Fruit fly (Drosophila melanogaster) whole organism: ENCODE results near the gene CG42795.

Source experiments
- CG8478 ChIP-seq: fragments of >200 bp; optimal IDR thresholded peaks from 2 replicates; lab custom pipeline; 2018; ENCODE audit warnings: inconsistent platforms
- Dll ChIP-seq: fragments of >200 bp; optimal IDR thresholded peaks from 2 replicates; lab custom pipeline; 2017
- EcR ChIP-seq, 2 experiments: fragments of >200 bp; optimal IDR thresholded peaks; 2 replicates each; lab custom pipeline; 2017; ENCODE audit warnings: missing biosample characterization in 2 of 2, missing genetic modification characterization in 2 of 2, missing genetic modification reagents in 2 of 2
- pan ChIP-seq: fragments of >200 bp; optimal IDR thresholded peaks from 2 replicates; lab custom pipeline; 2017
- psq ChIP-seq: fragments of >200 bp; optimal IDR thresholded peaks from 2 replicates; lab custom pipeline; 2017
- usp ChIP-seq: fragments of >200 bp; optimal IDR thresholded peaks from 2 replicates; lab custom pipeline; 2017; ENCODE audit warnings: missing biosample characterization, missing genetic modification characterization, mixed read lengths

Gene CG42795

dm6 chr3R:10225390-10225789, at the start of gene CG42795:
Gene CG42795, plus strand, starts transcription at chr3R:10225690.
- TF ChIP-seq CG8478 (lab: Kevin White, UChicago): no peak
- TF ChIP-seq psq (lab: Kevin White, UChicago): no peak
- no peak for TF ChIP-seq pan (lab: Kevin White, UChicago)
- no peak for TF ChIP-seq usp (GFP tag; lab: Kevin White, UChicago)
- no peak for TF ChIP-seq EcR (GFP tag; optimal IDR thresholded peaks at IDR 0.05; lab: Kevin White, UChicago)
- no peak for TF ChIP-seq Dll (lab: Kevin White, UChicago)

- TF ChIP-seq psq (lab: Kevin White, UChicago): no peak
- no peak for TF ChIP-seq CG8478 (lab: Kevin White, UChicago)
Measured at dm6 chr3R:10176927-10177511, 48.5 kb upstream of the CG42795 start.

dm6 chr3R:10185986-10186385, 39.5 kb upstream of the CG42795 start:
- TF ChIP-seq psq (lab: Kevin White, UChicago) (no peak), usp (GFP tag; lab: Kevin White, UChicago) (no peak), Dll (lab: Kevin White, UChicago) (no peak), CG8478 (lab: Kevin White, UChicago) (no peak), EcR (GFP tag; optimal IDR thresholded peaks at IDR 0.05; lab: Kevin White, UChicago) (no peak), pan (lab: Kevin White, UChicago) (no peak)

- TF ChIP-seq psq (lab: Kevin White, UChicago) (no peak), Dll (lab: Kevin White, UChicago) (no peak), usp (GFP tag; lab: Kevin White, UChicago) (no peak), pan (lab: Kevin White, UChicago) (no peak), EcR (GFP tag; optimal IDR thresholded peaks at IDR 0.05; lab: Kevin White, UChicago) (no peak), CG8478 (lab: Kevin White, UChicago) (no peak)
Measured at dm6 chr3R:10189520-10189919, 36.0 kb upstream of the CG42795 start, which contains the start of gene CG12814. Gene CG12814, minus strand, starts transcription at chr3R:10189603.

dm6 chr3R:10190084-10190782, 35.3 kb upstream of the CG42795 start, which contains the start of gene Syn:
Gene Syn, plus strand, starts transcription at chr3R:10190689.
- TF ChIP-seq Dll (lab: Kevin White, UChicago): no peak

dm6 chr3R:10203554-10203953, 21.9 kb upstream of the CG42795 start:
- no peak for TF ChIP-seq EcR (GFP tag; optimal IDR thresholded peaks at IDR 0.05; lab: Kevin White, UChicago)
- no peak for TF ChIP-seq psq (lab: Kevin White, UChicago)
- TF ChIP-seq Dll (lab: Kevin White, UChicago): no peak
- TF ChIP-seq pan (lab: Kevin White, UChicago): no peak
- TF ChIP-seq CG8478 (lab: Kevin White, UChicago): no peak
- TF ChIP-seq usp (GFP tag; lab: Kevin White, UChicago): no peak

- TF ChIP-seq pan (lab: Kevin White, UChicago): no peak
- TF ChIP-seq usp (GFP tag; lab: Kevin White, UChicago): no peak
- TF ChIP-seq psq (lab: Kevin White, UChicago): no peak
- TF ChIP-seq CG8478 (lab: Kevin White, UChicago): no peak
- TF ChIP-seq EcR (GFP tag; optimal IDR thresholded peaks at IDR 0.05; lab: Kevin White, UChicago): no peak
- TF ChIP-seq Dll (lab: Kevin White, UChicago): no peak
Measured at dm6 chr3R:10206740-10207139, 18.8 kb upstream of the CG42795 start.

dm6 chr3R:10212799-10213198, 12.7 kb upstream of the CG42795 start, which contains the start of gene Timp:
Gene Timp, minus strand, starts transcription at chr3R:10213007.
- TF ChIP-seq psq (lab: Kevin White, UChicago) (no peak), pan (lab: Kevin White, UChicago) (no peak), Dll (lab: Kevin White, UChicago) (no peak), EcR (GFP tag; optimal IDR thresholded peaks at IDR 0.05; lab: Kevin White, UChicago) (no peak), usp (GFP tag; lab: Kevin White, UChicago) (no peak), CG8478 (lab: Kevin White, UChicago) (no peak)

dm6 chr3R:10213430-10213829, 12.1 kb upstream of the CG42795 start:
- TF ChIP-seq Dll (lab: Kevin White, UChicago) (no peak), CG8478 (lab: Kevin White, UChicago) (no peak), usp (GFP tag; lab: Kevin White, UChicago) (no peak), pan (lab: Kevin White, UChicago) (no peak), psq (lab: Kevin White, UChicago) (no peak), EcR (GFP tag; optimal IDR thresholded peaks at IDR 0.05; lab: Kevin White, UChicago) (no peak)

- TF ChIP-seq pan (lab: Kevin White, UChicago) (no peak), Dll (lab: Kevin White, UChicago) (no peak), EcR (GFP tag; optimal IDR thresholded peaks at IDR 0.05; lab: Kevin White, UChicago) (no peak), psq (lab: Kevin White, UChicago) (no peak), CG8478 (lab: Kevin White, UChicago) (no peak), usp (GFP tag; lab: Kevin White, UChicago) (no peak)
Measured at dm6 chr3R:10217998-10218397, 7.5 kb upstream of the CG42795 start.

- TF ChIP-seq pan (lab: Kevin White, UChicago) (no peak), psq (lab: Kevin White, UChicago) (no peak), usp (GFP tag; lab: Kevin White, UChicago) (no peak), CG8478 (lab: Kevin White, UChicago) (no peak), EcR (GFP tag; optimal IDR thresholded peaks at IDR 0.05; lab: Kevin White, UChicago) (no peak), Dll (lab: Kevin White, UChicago) (no peak)
Measured at dm6 chr3R:10222416-10222815, 3.1 kb upstream of the CG42795 start, which contains the start of gene CG12420. Gene CG12420, plus strand, starts transcription at chr3R:10222698.
